Worm (Caenorhabditis elegans) whole organism, L2 larva: ENCODE measurements around the gene arc-1.

Experiments used
- blmp-1 ChIP-seq: sonication (generic microtip); optimal IDR thresholded peaks from 2 replicates; lab custom pipeline; 2017; ENCODE audit warnings: missing genetic modification characterization, mild to moderate bottlenecking, missing compliant biosample characterization, antibody characterized with exemption, moderate library complexity; ENCODE audit not compliant: insufficient read depth
- lin-13 ChIP-seq: fragments of 150-350 bp; optimal IDR thresholded peaks from 2 replicates; lab custom pipeline; 2014; ENCODE audit warnings: missing biosample characterization, missing genetic modification reagents, missing genetic modification characterization
- nhr-11 ChIP-seq: fragments of 150-350 bp; optimal IDR thresholded peaks from 2 replicates; lab custom pipeline; 2014; ENCODE audit warnings: missing biosample characterization, missing genetic modification characterization
- nhr-6 ChIP-seq: fragments of 150-350 bp; optimal IDR thresholded peaks from 2 replicates; lab custom pipeline; 2014; ENCODE audit warnings: missing biosample characterization, missing genetic modification characterization

DNA sequence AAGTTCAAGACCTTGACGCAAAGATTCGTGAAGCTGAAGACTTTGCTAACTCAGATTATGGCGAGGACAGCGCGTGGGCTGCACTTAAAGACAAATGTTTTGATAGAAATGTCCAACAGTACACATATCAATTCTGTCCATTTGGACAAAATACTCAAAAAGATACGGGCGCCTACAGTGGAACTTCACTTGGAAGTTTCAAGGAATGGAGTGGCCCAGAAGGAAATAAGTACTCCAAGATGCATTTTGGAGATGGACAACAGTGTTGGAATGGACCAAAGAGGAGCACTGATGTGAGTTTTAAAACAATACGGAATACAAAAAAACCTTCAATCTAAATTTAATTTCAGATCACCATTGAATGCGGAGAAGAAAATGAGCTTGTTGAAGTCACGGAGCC, 48.8 kb upstream of the arc-1 start:
- no peak for TF ChIP-seq nhr-11 (tag; lab: Kevin White, UChicago)
- no peak for TF ChIP-seq nhr-6 (tag; lab: Kevin White, UChicago)
- TF ChIP-seq lin-13 (GFP tag; lab: Kevin White, UChicago) = no peak
- TF ChIP-seq blmp-1 (tag; lab: Kevin White, UChicago) = no peak
